Fruit fly (Drosophila melanogaster) whole organism, prepupa: ENCODE measurements around the gene sky.

ENCODE experiments used
- CG3919 ChIP-seq: fragments of 200-800 bp; sonication (Bioruptor generic); optimal IDR thresholded peaks from 3 replicates; lab custom pipeline; 2016; ENCODE audit warnings: missing biosample characterization, missing genetic modification characterization
- Eip75B ChIP-seq: fragments of 200-800 bp; sonication (Bioruptor generic); optimal IDR thresholded peaks from 3 replicates; lab custom pipeline; 2016; ENCODE audit warnings: missing biosample characterization, missing genetic modification characterization
- Sox14 ChIP-seq: fragments of 200-800 bp; sonication (Bioruptor generic); optimal IDR thresholded peaks from 3 replicates; lab custom pipeline; 2016; ENCODE audit warnings: missing biosample characterization, missing genetic modification characterization
- dac ChIP-seq: fragments of 200-800 bp; sonication (Bioruptor generic); optimal IDR thresholded peaks from 2 replicates; lab custom pipeline; 2017; ENCODE audit warnings: missing biosample characterization, mild to moderate bottlenecking, missing genetic modification characterization
- eg ChIP-seq: fragments of 200-800 bp; sonication (Bioruptor generic); IDR thresholded peaks from 3 replicates; pipeline ENCODE4 v1.3.6; 2022; ENCODE audit warnings: missing biosample characterization, missing genetic modification characterization
- spab ChIP-seq: fragments of 200-800 bp; sonication (Bioruptor generic); optimal IDR thresholded peaks from 2 replicates; lab custom pipeline; 2017; ENCODE audit warnings: missing biosample characterization, mild to moderate bottlenecking, missing genetic modification characterization, missing genetic modification reagents

DNA sequence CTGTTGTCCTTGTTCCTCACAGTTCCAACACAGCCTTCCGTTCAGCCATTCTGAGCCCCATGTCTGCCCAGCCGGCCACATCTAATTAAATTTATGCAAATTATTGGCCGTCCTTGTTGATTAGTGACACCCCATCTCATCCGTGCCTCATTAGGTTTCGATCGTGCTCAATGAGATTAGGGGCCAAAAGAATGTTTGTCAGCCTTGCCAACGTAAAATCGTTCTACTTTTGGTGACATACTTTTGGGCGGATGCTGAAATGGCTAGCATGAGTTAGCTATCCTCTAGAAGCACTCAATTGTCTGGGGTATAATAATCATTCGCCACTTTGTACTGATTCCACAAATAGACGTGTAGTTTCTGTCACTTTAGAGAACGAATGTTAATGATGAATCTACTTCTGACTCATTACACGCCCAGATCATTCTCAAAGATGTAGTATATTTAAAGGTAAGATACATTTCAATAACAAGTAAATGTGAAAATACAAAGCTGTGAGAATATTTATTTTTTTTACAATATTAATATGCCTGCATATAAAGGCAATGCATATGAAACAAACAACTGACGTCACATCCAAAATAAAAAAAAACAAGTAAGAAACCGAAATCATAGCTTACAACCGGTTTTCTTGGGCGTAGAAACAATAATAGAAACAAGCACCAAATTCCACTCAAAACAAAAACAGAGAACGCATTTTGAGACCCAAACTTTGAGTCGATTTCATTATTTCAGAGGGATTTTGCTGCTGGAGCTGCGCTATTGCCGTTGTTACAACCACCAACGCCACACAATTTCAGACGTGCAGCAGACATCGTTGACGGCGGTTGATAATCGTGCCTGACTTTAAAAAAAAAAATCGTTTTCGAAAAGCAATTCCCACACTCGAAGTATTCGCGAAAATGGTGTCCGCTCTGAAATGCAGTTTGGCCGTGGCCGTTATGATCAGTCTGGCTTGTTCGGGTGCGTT is 60.1 kb downstream of the sky start, which contains the start of gene bero:
- TF ChIP-seq spab (GFP tag; lab: Kevin White, UChicago) (no peak), Sox14 (GFP tag; lab: Kevin White, UChicago) (no peak), Eip75B (no peak), CG3919 (GFP tag; lab: Kevin White, UChicago) (no peak), dac (GFP tag; lab: Kevin White, UChicago) (no peak), eg (GFP tag; lab: Robert Waterston, UW) (no peak)
